Worm (Caenorhabditis elegans): Measurements from ENCODE around the gene orai-1.
A peak's percentile ranks its signal among the peaks of the same experiment; 100 is the strongest.

orai-1 gene

DNA sequence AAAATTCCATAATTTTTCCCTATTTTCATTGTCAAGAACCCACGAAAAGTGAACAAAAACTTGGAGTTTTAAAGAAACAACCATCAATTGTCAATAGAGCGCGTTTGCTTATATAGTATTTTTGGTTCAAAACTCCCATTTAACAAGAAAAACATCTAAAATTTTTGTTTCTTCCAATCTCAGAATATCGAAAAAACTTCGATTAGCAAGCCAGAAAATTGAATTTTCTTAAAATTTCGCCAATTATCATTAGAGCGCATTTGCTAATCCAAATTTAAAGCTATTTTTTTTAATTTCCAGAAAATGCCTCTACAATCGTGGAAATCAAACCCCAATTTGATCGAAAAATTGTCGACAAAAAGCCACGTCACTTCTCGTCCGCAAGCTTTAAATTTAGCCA is at the start of gene orai-1:
Gene orai-1, plus strand, starts transcription at position 301 of the 400 bp plus-strand sequence.
- TF ChIP-seq klf-2 (GFP tag; conservative IDR thresholded peaks at IDR 0.05): no peak
- TF ChIP-seq ztf-29 (GFP tag; IDR thresholded peaks at IDR 0.05): no peak
- no peak for TF ChIP-seq T22C8.4 (GFP tag; IDR thresholded peaks at IDR 0.05)
- TF ChIP-seq ref-1 (GFP tag; conservative IDR thresholded peaks at IDR 0.05): no peak
- TF ChIP-seq ztf-23 (GFP tag; IDR thresholded peaks at IDR 0.05): no peak
- no peak for TF ChIP-seq tab-1 (GFP tag; IDR thresholded peaks at IDR 0.05)
- no peak for TF ChIP-seq flt-1 (GFP tag; IDR thresholded peaks at IDR 0.05)
- TF ChIP-seq med-1 (GFP tag; optimal IDR thresholded peaks at IDR 0.05; ENCODE audit: insufficient read depth): no peak
- no peak for TF ChIP-seq cog-1 (tag; optimal IDR thresholded peaks at IDR 0.05)

DNA sequence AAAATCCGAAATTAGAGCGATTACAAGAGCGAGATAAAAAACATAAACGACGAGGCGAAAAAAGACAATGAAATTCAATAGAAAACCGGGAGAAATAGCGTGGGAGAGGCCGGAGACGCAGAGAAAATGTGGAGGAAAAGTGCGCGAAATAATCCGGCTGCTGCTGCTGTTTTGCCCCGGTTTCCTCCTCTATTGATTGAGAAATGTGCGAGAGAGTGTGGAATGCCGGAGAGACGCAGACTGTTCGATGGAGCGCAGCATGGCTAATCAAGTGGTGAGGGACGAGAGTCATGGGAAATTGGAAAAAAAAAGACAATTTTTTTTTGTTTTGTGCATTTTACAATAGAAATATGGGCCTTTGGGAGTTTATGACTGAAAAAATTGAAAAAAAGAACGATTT is 48.4 kb upstream of the orai-1 start:
- 0 out of 2 replicates have a peak, but pooled peaks have one; percentile 22 for TF ChIP-seq flt-1 (GFP tag; IDR thresholded peaks at IDR 0.05)
- peak; percentile 91 for TF ChIP-seq T22C8.4 (GFP tag; IDR thresholded peaks at IDR 0.05)
- peak; percentile 38 for TF ChIP-seq cog-1 (tag; optimal IDR thresholded peaks at IDR 0.05)
- no peak for TF ChIP-seq klf-2 (GFP tag; conservative IDR thresholded peaks at IDR 0.05)

DNA sequence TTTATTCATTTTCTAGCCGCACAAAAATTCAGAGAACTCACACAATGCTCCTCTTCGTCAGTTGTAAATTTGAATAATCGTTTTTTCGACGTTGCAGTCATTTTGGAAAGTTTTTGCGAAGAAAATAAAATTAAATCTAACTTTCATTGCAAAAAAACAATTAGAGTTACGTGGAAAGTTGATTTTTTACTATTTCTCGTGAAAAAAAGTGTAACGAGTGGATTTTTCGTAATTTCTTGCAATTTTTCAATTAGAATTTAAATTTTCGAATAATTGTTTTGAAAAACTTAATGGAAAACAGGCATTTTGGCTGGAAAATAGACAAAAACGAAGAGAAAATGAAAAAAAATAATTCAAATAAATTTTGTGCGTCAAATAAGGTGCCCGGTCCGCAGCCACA is 47.9 kb upstream of the orai-1 start, which contains the start of gene Y55B1AR.2:
Gene Y55B1AR.2, minus strand, starts transcription at position 101 of the 400 bp plus-strand sequence.
- no peak for TF ChIP-seq ztf-23 (GFP tag; IDR thresholded peaks at IDR 0.05)
- no peak for TF ChIP-seq ztf-29 (GFP tag; IDR thresholded peaks at IDR 0.05)
- no peak for TF ChIP-seq ref-1 (GFP tag; conservative IDR thresholded peaks at IDR 0.05)
- no peak for TF ChIP-seq T22C8.4 (GFP tag; IDR thresholded peaks at IDR 0.05)
- no peak for TF ChIP-seq tab-1 (GFP tag; IDR thresholded peaks at IDR 0.05)
- no peak for TF ChIP-seq med-1 (GFP tag; optimal IDR thresholded peaks at IDR 0.05; ENCODE audit: insufficient read depth)
- no peak for TF ChIP-seq flt-1 (GFP tag; IDR thresholded peaks at IDR 0.05)
- TF ChIP-seq cog-1 (tag; optimal IDR thresholded peaks at IDR 0.05): no peak
- no peak for TF ChIP-seq klf-2 (GFP tag; conservative IDR thresholded peaks at IDR 0.05)

DNA sequence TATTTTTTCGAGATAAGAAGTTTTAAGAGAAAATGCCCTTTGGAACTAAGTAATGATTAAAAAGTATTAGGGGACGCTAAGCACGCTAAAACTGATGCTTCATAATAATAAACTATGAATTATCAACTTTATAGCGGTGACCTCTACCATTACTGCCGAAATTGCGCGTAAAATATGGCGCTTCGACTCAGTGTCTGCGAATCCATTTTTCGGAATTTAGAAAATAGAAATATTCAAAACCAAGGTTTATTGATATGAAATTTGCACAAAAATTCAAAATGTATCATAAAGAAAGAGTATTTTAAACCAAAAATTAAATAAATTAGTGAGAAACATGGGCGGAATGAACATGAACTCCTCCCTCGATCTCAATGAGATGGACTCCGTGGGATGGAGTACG is 47.3 kb upstream of the orai-1 start:
- TF ChIP-seq ref-1 (GFP tag; conservative IDR thresholded peaks at IDR 0.05) (no peak), ztf-23 (GFP tag; IDR thresholded peaks at IDR 0.05) (no peak), med-1 (GFP tag; optimal IDR thresholded peaks at IDR 0.05; ENCODE audit: insufficient read depth) (no peak), cog-1 (tag; optimal IDR thresholded peaks at IDR 0.05) (no peak), tab-1 (GFP tag; IDR thresholded peaks at IDR 0.05) (no peak), flt-1 (GFP tag; IDR thresholded peaks at IDR 0.05) (no peak), ztf-29 (GFP tag; IDR thresholded peaks at IDR 0.05) (no peak), klf-2 (GFP tag; conservative IDR thresholded peaks at IDR 0.05) (no peak), T22C8.4 (GFP tag; IDR thresholded peaks at IDR 0.05) (no peak)

DNA sequence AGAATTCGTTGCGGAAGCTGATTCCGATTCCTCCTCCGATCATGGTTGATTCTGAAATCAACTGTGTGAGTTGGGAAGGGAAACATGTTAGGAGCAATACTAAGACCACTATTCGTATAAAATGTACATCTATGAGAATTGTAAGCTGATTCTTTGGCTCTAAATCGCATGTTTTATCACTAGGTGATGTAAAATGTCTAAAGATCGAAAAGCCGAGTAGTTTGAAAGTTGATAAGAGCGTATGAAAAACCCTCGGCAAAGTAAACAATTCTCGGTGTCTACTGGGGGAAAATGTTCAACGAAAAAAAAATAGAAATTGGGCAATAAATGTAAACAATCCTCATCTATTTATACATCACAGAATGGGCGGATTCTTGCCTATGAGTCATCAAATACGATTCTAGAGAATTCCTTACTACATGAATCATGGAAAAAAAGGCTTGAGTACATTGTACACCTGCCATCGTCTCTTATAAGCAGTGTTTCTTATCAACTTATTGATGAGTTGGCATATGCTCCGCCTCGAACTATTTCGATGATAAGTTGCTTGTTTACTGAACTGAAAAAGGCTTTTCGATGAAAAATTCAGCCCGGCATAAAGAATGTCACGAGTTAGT is 46.1 kb upstream of the orai-1 start, which contains the start of gene lec-6:
Gene lec-6, minus strand, starts transcription at position 51 of the 617 bp plus-strand sequence.
- TF ChIP-seq flt-1 (GFP tag; IDR thresholded peaks at IDR 0.05): no peak
- TF ChIP-seq ztf-23 (GFP tag; IDR thresholded peaks at IDR 0.05): no peak
- TF ChIP-seq tab-1 (GFP tag; IDR thresholded peaks at IDR 0.05): no peak
- no peak for TF ChIP-seq T22C8.4 (GFP tag; IDR thresholded peaks at IDR 0.05)
- TF ChIP-seq klf-2 (GFP tag; conservative IDR thresholded peaks at IDR 0.05): no peak
- no peak for TF ChIP-seq med-1 (GFP tag; optimal IDR thresholded peaks at IDR 0.05; ENCODE audit: insufficient read depth)
- TF ChIP-seq ztf-29 (GFP tag; IDR thresholded peaks at IDR 0.05): no peak
- TF ChIP-seq cog-1 (tag; optimal IDR thresholded peaks at IDR 0.05): no peak
- no peak for TF ChIP-seq ref-1 (GFP tag; conservative IDR thresholded peaks at IDR 0.05)

DNA sequence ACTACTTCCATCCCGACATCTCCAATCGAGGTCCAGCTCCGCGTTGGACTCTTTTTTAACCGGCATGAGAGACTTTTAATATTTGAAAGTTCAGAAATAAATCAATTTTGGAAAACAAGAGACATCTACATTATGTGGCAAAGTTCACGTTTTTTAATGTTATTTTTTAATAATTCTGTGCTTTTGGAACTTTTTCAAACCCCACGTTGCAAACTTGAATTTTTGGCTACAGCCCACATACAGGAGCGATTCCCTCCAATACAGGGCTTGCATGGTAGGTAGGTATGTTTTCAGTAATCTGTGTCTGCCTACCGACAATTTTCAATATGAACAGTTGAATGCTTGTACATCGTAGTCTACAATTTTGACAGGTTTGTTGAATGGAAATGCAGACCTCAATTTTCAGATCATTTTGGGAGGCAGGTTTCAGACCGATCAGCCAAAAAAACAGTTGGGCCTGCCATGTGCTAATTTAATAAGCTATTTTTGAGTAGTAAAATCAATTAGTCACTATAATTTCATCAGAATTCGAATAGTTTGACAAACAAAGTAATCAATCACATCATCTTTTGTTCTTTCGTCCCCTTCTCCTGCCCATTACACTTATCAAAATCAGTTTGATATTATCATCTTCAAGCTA is 41.0 kb upstream of the orai-1 start, which contains the start of the genes Y55B1AR.4 and ttr-7:
Gene Y55B1AR.4, minus strand, starts transcription at position 101 of the 640 bp plus-strand sequence.
Gene ttr-7, plus strand, starts transcription at position 590 of the 640 bp plus-strand sequence.
- TF ChIP-seq ztf-29 (GFP tag; IDR thresholded peaks at IDR 0.05) (no peak), flt-1 (GFP tag; IDR thresholded peaks at IDR 0.05) (no peak), T22C8.4 (GFP tag; IDR thresholded peaks at IDR 0.05) (no peak), med-1 (GFP tag; optimal IDR thresholded peaks at IDR 0.05; ENCODE audit: insufficient read depth) (no peak), cog-1 (tag; optimal IDR thresholded peaks at IDR 0.05) (no peak), tab-1 (GFP tag; IDR thresholded peaks at IDR 0.05) (no peak), ref-1 (GFP tag; conservative IDR thresholded peaks at IDR 0.05) (no peak), ztf-23 (GFP tag; IDR thresholded peaks at IDR 0.05) (no peak), klf-2 (GFP tag; conservative IDR thresholded peaks at IDR 0.05) (no peak)

DNA sequence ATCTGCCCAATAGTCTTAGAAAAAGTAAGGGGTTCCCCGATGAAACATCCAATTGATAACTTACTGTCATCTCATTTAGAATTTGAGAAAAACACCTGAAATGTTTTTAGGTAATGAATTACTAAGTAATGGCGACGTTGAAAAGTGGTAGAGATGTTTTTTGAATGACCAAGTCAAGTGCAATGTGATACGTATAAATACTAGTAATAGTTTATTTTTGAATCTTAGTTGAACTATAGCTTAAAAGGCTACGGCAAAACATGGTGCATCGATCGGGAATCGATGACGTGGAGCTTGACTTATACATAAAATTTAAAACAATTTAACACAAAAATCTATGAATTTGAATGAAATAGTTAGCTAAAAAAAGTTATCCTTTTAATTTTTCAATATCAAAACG is 37.0 kb upstream of the orai-1 start, which contains the start of gene best-17:
Gene best-17, minus strand, starts transcription at position 101 of the 400 bp plus-strand sequence.
- TF ChIP-seq cog-1 (tag; optimal IDR thresholded peaks at IDR 0.05) (no peak), ztf-23 (GFP tag; IDR thresholded peaks at IDR 0.05) (no peak), ztf-29 (GFP tag; IDR thresholded peaks at IDR 0.05) (no peak), med-1 (GFP tag; optimal IDR thresholded peaks at IDR 0.05; ENCODE audit: insufficient read depth) (no peak), tab-1 (GFP tag; IDR thresholded peaks at IDR 0.05) (no peak), flt-1 (GFP tag; IDR thresholded peaks at IDR 0.05) (no peak)

DNA sequence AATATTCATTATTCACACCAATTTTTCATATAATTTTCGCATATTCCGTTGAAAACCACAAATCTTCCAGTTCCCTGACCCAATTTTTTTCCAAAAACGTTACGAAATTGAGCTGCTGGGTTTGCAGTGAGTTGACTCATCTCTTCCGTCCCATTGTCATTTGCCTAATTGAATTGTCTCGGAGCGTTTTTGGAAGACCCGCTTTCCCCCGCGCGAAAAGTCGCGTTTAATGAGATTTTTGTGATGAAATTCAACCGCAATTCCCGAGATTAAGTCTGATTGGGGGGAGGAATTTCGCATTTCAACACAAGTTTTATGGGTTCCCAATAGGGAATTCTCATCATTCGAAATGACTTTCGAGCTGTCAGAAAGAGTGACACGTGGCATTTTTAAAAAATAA is 34.7 kb upstream of the orai-1 start:
- TF ChIP-seq flt-1 (GFP tag; IDR thresholded peaks at IDR 0.05): no peak
- TF ChIP-seq T22C8.4 (GFP tag; IDR thresholded peaks at IDR 0.05): no peak
- no peak for TF ChIP-seq tab-1 (GFP tag; IDR thresholded peaks at IDR 0.05)
- no peak for TF ChIP-seq cog-1 (tag; optimal IDR thresholded peaks at IDR 0.05)

DNA sequence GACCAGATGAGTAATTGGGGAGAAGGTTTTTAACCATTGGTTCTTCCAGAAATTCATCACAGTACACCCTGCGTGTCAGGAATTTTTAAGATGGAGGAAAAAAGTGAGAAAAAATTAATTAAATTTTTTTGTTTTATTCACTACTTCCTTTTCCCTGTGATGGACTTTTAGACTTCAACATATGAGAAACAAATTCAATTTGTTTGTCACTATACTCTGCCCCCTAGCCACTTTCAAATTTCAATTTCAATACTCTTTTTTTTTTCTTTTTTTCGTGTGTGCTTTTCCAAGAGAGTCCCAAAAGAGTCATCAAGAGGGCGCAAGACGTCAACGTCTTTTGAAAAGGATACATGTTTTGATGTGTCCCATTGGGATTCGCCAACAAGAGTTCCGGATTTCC is 33.8 kb upstream of the orai-1 start:
- TF ChIP-seq ztf-29 (GFP tag; IDR thresholded peaks at IDR 0.05) (no peak), ztf-23 (GFP tag; IDR thresholded peaks at IDR 0.05) (no peak), ref-1 (GFP tag; conservative IDR thresholded peaks at IDR 0.05) (no peak)

DNA sequence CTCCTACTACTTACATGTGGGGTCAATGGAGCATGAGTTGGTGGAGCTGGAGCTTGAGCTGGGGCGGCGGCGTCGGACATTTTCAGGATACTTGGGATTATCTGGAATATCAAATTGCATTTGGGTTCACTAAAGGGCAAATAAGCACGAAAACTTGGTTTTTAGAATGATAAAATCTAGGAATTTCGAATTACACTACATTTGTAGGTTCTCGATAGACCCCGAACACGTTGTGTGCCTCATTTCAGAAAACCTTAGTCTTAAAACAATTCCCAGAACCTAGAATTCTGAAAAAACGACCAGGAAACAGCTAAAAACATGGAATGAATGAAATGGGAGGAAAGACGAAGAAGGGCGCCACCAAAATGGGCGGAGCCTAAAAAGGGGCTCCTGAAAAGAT is 32.1 kb upstream of the orai-1 start, which contains the start of gene T19C3.3:
Gene T19C3.3, minus strand, starts transcription at position 101 of the 400 bp plus-strand sequence.
- TF ChIP-seq med-1 (GFP tag; optimal IDR thresholded peaks at IDR 0.05; ENCODE audit: insufficient read depth) (no peak), ref-1 (GFP tag; conservative IDR thresholded peaks at IDR 0.05) (no peak), flt-1 (GFP tag; IDR thresholded peaks at IDR 0.05) (no peak), tab-1 (GFP tag; IDR thresholded peaks at IDR 0.05) (no peak)
